Fruit fly (Drosophila melanogaster) whole organism, wandering third instar larva: ENCODE measurements around the gene Irp-1A.

Experiments
- Dfd ChIP-seq: fragments of >200 bp; optimal IDR thresholded peaks from 2 replicates; lab custom pipeline; 2017; ENCODE audit warnings: missing biosample characterization, missing genetic modification characterization
- psq ChIP-seq: fragments of 200-800 bp; sonication (Bioruptor generic); optimal IDR thresholded peaks from 3 replicates; lab custom pipeline; 2017; ENCODE audit warnings: missing biosample characterization, mild to moderate bottlenecking, missing genetic modification characterization, moderate library complexity

DNA sequence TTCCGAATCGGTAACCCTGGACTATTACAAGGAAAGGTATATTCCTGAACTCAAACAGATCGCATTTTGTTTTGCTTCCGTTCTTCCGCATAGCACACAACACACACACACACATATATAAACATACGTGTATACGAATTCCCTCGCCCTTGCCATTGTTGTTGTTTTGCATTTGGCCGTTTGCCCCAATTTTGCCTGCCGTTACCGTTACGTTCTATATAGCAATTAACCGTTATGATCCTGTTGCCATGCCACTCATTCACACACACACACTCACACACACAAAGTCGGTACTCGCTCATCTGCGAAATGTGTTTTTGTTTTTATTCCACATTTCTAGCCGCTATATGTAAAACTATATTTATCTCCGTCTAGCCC lies 3.1 kb upstream of the Irp-1A start:
- TF ChIP-seq Dfd (no peak), psq (GFP tag; lab: Kevin White, UChicago) (no peak)
